Worm (Caenorhabditis elegans): ENCODE data around the gene F26G5.1.

Gene F26G5.1

DNA sequence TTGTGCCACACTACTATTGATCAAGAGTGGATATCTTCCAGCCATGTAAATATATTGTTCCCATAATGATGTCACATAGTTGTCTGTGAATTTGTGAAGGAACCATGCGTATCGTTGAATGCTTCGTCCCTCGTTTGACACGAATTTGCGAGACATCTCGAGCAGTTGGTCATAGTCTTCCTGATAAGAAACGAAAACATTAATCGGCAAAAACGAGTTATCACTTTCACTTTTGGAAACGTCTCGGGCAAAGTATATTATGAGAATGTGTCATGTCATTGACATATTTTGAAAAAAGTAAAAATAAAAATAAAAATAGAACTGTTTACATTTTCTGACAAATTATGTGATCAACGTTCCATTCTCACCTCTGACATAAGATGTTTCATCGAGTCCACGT lies 51.2 kb downstream of the F26G5.1 start:
- TF ChIP-seq ref-1 (GFP tag; conservative IDR thresholded peaks at IDR 0.05), result no peak
- TF ChIP-seq ztf-23 (GFP tag; IDR thresholded peaks at IDR 0.05), result no peak
- TF ChIP-seq T22C8.4 (GFP tag; IDR thresholded peaks at IDR 0.05), result no peak
- TF ChIP-seq flt-1 (GFP tag; IDR thresholded peaks at IDR 0.05), result no peak
- no peak for TF ChIP-seq med-1 (GFP tag; optimal IDR thresholded peaks at IDR 0.05; ENCODE audit: insufficient read depth)
- TF ChIP-seq tab-1 (GFP tag; IDR thresholded peaks at IDR 0.05), result no peak
- TF ChIP-seq ztf-29 (GFP tag; IDR thresholded peaks at IDR 0.05), result no peak
- TF ChIP-seq cog-1 (tag; optimal IDR thresholded peaks at IDR 0.05), result no peak
- TF ChIP-seq klf-2 (GFP tag; conservative IDR thresholded peaks at IDR 0.05), result no peak

Data from whole organism, midembryonic.